Fruit fly (Drosophila melanogaster): ENCODE data around the gene CG31517.

CG31517 gene

dm6 chr3R:13971728-13972448 is 23.7 kb downstream of the CG31517 start (continued):
- no peak for TF ChIP-seq CG7963 (GFP tag; IDR thresholded peaks at IDR 0.05; ENCODE audit: partially characterized antibody)
- TF ChIP-seq CG9727 (GFP tag; optimal IDR thresholded peaks at IDR 0.05), result peak; percentile 71
- TF ChIP-seq Dek (tag; optimal IDR thresholded peaks at IDR 0.05), result no peak
- TF ChIP-seq Antp (GFP tag; optimal IDR thresholded peaks at IDR 0.05), result no peak
- TF ChIP-seq CG11247 (GFP tag; IDR thresholded peaks at IDR 0.05), result no peak
- no peak for TF ChIP-seq sd (tag; optimal IDR thresholded peaks at IDR 0.05)
- TF ChIP-seq CG7839 (tag; optimal IDR thresholded peaks at IDR 0.05), result peak; percentile 17
- TF ChIP-seq Ssrp (tag; optimal IDR thresholded peaks at IDR 0.05), result no peak
- TF ChIP-seq Stat92E (GFP tag; optimal IDR thresholded peaks at IDR 0.05), result no peak
- no peak for TF ChIP-seq pzg (GFP tag; optimal IDR thresholded peaks at IDR 0.05)
- TF ChIP-seq slbo (GFP tag; IDR thresholded peaks at IDR 0.05), result no peak
- TF ChIP-seq Med (GFP tag), result no peak
- TF ChIP-seq z (GFP tag; IDR thresholded peaks at IDR 0.05), result no peak
- peak; percentile 70 for TF ChIP-seq zen (tag; optimal IDR thresholded peaks at IDR 0.05)
- TF ChIP-seq CG16779 (GFP tag; IDR thresholded peaks at IDR 0.05), result 0 out of 2 replicates have a peak, but pooled peaks have one; percentile 16
- no peak for TF ChIP-seq MBD-R2 (GFP tag; IDR thresholded peaks at IDR 0.05)
- TF ChIP-seq CG18476 (GFP tag; optimal IDR thresholded peaks at IDR 0.05), result no peak
- no peak for TF ChIP-seq kah (GFP tag; optimal IDR thresholded peaks at IDR 0.05)
- TF ChIP-seq E2f1 (GFP tag; IDR thresholded peaks at IDR 0.05), result no peak
- no peak for TF ChIP-seq CG17328 (GFP tag; IDR thresholded peaks at IDR 0.05)
- no peak for TF ChIP-seq caup (GFP tag; optimal IDR thresholded peaks at IDR 0.05; ENCODE audit: severe bottlenecking)
- no peak for TF ChIP-seq NC2α (GFP tag; optimal IDR thresholded peaks at IDR 0.05)
- no peak for TF ChIP-seq CG4617 (GFP tag; optimal IDR thresholded peaks at IDR 0.05; ENCODE audit: borderline replicate concordance)
- TF ChIP-seq CG7745 (tag; optimal IDR thresholded peaks at IDR 0.05), result no peak
- no peak for TF ChIP-seq gfzf (GFP tag; optimal IDR thresholded peaks at IDR 0.05)
- no peak for TF ChIP-seq Meics (GFP tag; optimal IDR thresholded peaks at IDR 0.05)
- TF ChIP-seq Mes4 (GFP tag; optimal IDR thresholded peaks at IDR 0.05), result no peak
- no peak for TF ChIP-seq CG2678 (tag; optimal IDR thresholded peaks at IDR 0.05)
- no peak for TF ChIP-seq CG2875 (GFP tag; optimal IDR thresholded peaks at IDR 0.05)
- TF ChIP-seq Opbp (GFP tag; IDR thresholded peaks at IDR 0.05; ENCODE audit: partially characterized antibody), result no peak
- no peak for TF ChIP-seq Fer3 (tag; optimal IDR thresholded peaks at IDR 0.05)
- TF ChIP-seq CG31388 (GFP tag; optimal IDR thresholded peaks at IDR 0.05), result no peak
- no peak for TF ChIP-seq nerfin-1 (tag; optimal IDR thresholded peaks at IDR 0.05)
- no peak for TF ChIP-seq CG12942 (GFP tag; optimal IDR thresholded peaks at IDR 0.05)
- peak; percentile 4 for TF ChIP-seq gsb-n (tag; optimal IDR thresholded peaks at IDR 0.05)
- TF ChIP-seq fu2 (GFP tag; optimal IDR thresholded peaks at IDR 0.05), result no peak
- peak; percentile 39; the same call in 2 of the 3 replicates for TF ChIP-seq zfh1 (GFP tag; IDR thresholded peaks at IDR 0.05)
- TF ChIP-seq Tbp (GFP tag; optimal IDR thresholded peaks at IDR 0.05), result no peak
- TF ChIP-seq her (GFP tag; optimal IDR thresholded peaks at IDR 0.05), result no peak
- peak; percentile 21 for TF ChIP-seq phol (tag; optimal IDR thresholded peaks at IDR 0.05)
- TF ChIP-seq crol (GFP tag; IDR thresholded peaks at IDR 0.05), result peak; percentile 85
- no peak for TF ChIP-seq CG4707 (GFP tag; optimal IDR thresholded peaks at IDR 0.05)
- no peak for TF ChIP-seq Sox102F (GFP tag; optimal IDR thresholded peaks at IDR 0.05)
- TF ChIP-seq Hr3 (GFP tag; optimal IDR thresholded peaks at IDR 0.05), result no peak
- TF ChIP-seq CG6272 (GFP tag; IDR thresholded peaks at IDR 0.05), result no peak
- TF ChIP-seq btn (GFP tag; optimal IDR thresholded peaks at IDR 0.05), result no peak
- TF ChIP-seq CG1792 (GFP tag; optimal IDR thresholded peaks at IDR 0.05), result no peak
- TF ChIP-seq Hey (tag; optimal IDR thresholded peaks at IDR 0.05), result no peak
- TF ChIP-seq seq (GFP tag; IDR thresholded peaks at IDR 0.05), result no peak
- TF ChIP-seq emc (GFP tag; optimal IDR thresholded peaks at IDR 0.05), result no peak

All from whole organism, embryonic.